Fruit fly (Drosophila melanogaster) whole organism, pupa: ENCODE measurements around the gene Hers.
A peak's percentile ranks its signal among the peaks of the same experiment; 100 is the strongest.

Experiments used
- CG10348 ChIP-seq: fragments of 200-800 bp; sonication (Bioruptor generic); IDR thresholded peaks from 2 replicates; pipeline ENCODE4 v1.3.6; 2022; ENCODE audit warnings: missing biosample characterization, missing genetic modification characterization
- CG12605 ChIP-seq: fragments of 200-800 bp; sonication (Bioruptor generic); IDR thresholded peaks from 2 replicates; pipeline ENCODE4 v1.3.6; 2022; ENCODE audit warnings: missing biosample characterization, missing genetic modification characterization
- CG13204 ChIP-seq: fragments of 200-800 bp; sonication (Bioruptor generic); optimal IDR thresholded peaks from 2 replicates; lab custom pipeline; 2018; ENCODE audit warnings: missing biosample characterization, mild to moderate bottlenecking, missing genetic modification characterization, moderate library complexity
- CG14655 ChIP-seq: fragments of 200-800 bp; sonication (Bioruptor generic); optimal IDR thresholded peaks from 3 replicates; lab custom pipeline; 2017; ENCODE audit warnings: mild to moderate bottlenecking, missing biosample characterization, missing genetic modification reagents, missing genetic modification characterization
- CG15710 ChIP-seq: fragments of 200-800 bp; sonication (Bioruptor generic); optimal IDR thresholded peaks from 2 replicates; lab custom pipeline; 2018; ENCODE audit warnings: missing biosample characterization, mild to moderate bottlenecking, missing genetic modification characterization, moderate library complexity
- CG17806 ChIP-seq: fragments of 200-800 bp; sonication (Bioruptor generic); optimal IDR thresholded peaks from 2 replicates; lab custom pipeline; 2018; ENCODE audit warnings: missing biosample characterization, mild to moderate bottlenecking, missing genetic modification characterization, moderate library complexity
- CG32121 ChIP-seq: fragments of 200-800 bp; sonication (Bioruptor generic); IDR thresholded peaks from 2 replicates; pipeline ENCODE4 v1.3.6; 2022; ENCODE audit warnings: missing biosample characterization, missing genetic modification characterization
- CG34367 ChIP-seq: fragments of 200-800 bp; sonication (Bioruptor generic); optimal IDR thresholded peaks from 2 replicates; lab custom pipeline; 2018; ENCODE audit warnings: missing biosample characterization, mild to moderate bottlenecking, missing genetic modification characterization
- CG4496 ChIP-seq: fragments of 200-800 bp; sonication (Bioruptor generic); IDR thresholded peaks from 3 replicates; pipeline ENCODE4 v1.3.6; 2022; ENCODE audit warnings: missing biosample characterization, missing genetic modification characterization
- CG8159 ChIP-seq: fragments of 200-800 bp; sonication (Bioruptor generic); optimal IDR thresholded peaks from 3 replicates; lab custom pipeline; 2018; ENCODE audit warnings: missing biosample characterization, mild to moderate bottlenecking, missing genetic modification characterization, moderate library complexity
- CG8301 ChIP-seq: fragments of 200-800 bp; sonication (Bioruptor generic); optimal IDR thresholded peaks from 2 replicates; lab custom pipeline; 2018; ENCODE audit warnings: missing biosample characterization, mild to moderate bottlenecking, missing genetic modification characterization
- CG9948 ChIP-seq: fragments of 200-800 bp; sonication (Bioruptor generic); optimal IDR thresholded peaks from 2 replicates; lab custom pipeline; 2018; ENCODE audit warnings: missing biosample characterization, mild to moderate bottlenecking, missing genetic modification characterization, moderate library complexity
- D1 ChIP-seq: fragments of 200-800 bp; sonication (Bioruptor generic); optimal IDR thresholded peaks from 2 replicates; lab custom pipeline; 2018; ENCODE audit warnings: missing biosample characterization, mild to moderate bottlenecking, missing genetic modification characterization, moderate library complexity
- EcR ChIP-seq: fragments of 200-800 bp; sonication (Bioruptor generic); optimal IDR thresholded peaks from 3 replicates; lab custom pipeline; 2019; ENCODE audit warnings: missing biosample characterization, missing genetic modification characterization, mild to moderate bottlenecking, moderate library complexity, missing genetic modification reagents
- Ets98B ChIP-seq: fragments of 200-800 bp; sonication (Bioruptor generic); IDR thresholded peaks from 2 replicates; pipeline ENCODE4 v1.3.6; 2022; ENCODE audit warnings: missing biosample characterization, missing genetic modification characterization
- Pif1A ChIP-seq: fragments of 200-800 bp; sonication (Bioruptor generic); optimal IDR thresholded peaks from 3 replicates; lab custom pipeline; 2016; ENCODE audit warnings: missing biosample characterization, missing genetic modification characterization
- Pif1B ChIP-seq: fragments of 200-800 bp; sonication (Bioruptor generic); optimal IDR thresholded peaks from 3 replicates; lab custom pipeline; 2016; ENCODE audit warnings: missing biosample characterization, missing genetic modification characterization
- Snoo ChIP-seq: fragments of 200-800 bp; sonication (Bioruptor generic); optimal IDR thresholded peaks from 3 replicates; lab custom pipeline; 2017; ENCODE audit warnings: missing biosample characterization, mild to moderate bottlenecking, missing genetic modification characterization, inconsistent platforms
- fd96Ca ChIP-seq: fragments of 200-800 bp; sonication (Bioruptor generic); IDR thresholded peaks from 3 replicates; pipeline ENCODE4 v1.3.6; 2022; ENCODE audit warnings: missing biosample characterization, missing genetic modification characterization
- gl ChIP-seq: fragments of 200-800 bp; sonication (Bioruptor generic); optimal IDR thresholded peaks from 2 replicates; lab custom pipeline; 2018; ENCODE audit warnings: missing biosample characterization, mild to moderate bottlenecking, missing genetic modification characterization
- rn ChIP-seq: fragments of 200-800 bp; sonication (Bioruptor generic); IDR thresholded peaks from 2 replicates; pipeline ENCODE4 v1.3.6; 2022; ENCODE audit warnings: missing biosample characterization, missing genetic modification characterization

Gene Hers

dm6 chrX:19848342-19848793, 17.6 kb upstream of the Hers start:
- TF ChIP-seq CG13204 (peak; percentile 62), fd96Ca (GFP tag; lab: Robert Waterston, UW) (peak; percentile 86), CG8301 (tag; lab: Kevin White, UChicago) (peak; percentile 64), Snoo (tag; lab: Kevin White, UChicago) (peak; percentile 24), EcR (GFP tag; lab: Kevin White, UChicago) (peak; percentile 30), rn (GFP tag; lab: Robert Waterston, UW) (peak; percentile 60; the same call in 1 of the 2 replicates), Pif1A (GFP tag; lab: Kevin White, UChicago) (peak; percentile 40), CG34367 (tag; lab: Kevin White, UChicago) (peak; percentile 36), CG8159 (tag; lab: Kevin White, UChicago) (peak; percentile 57), CG17806 (tag; lab: Kevin White, UChicago) (peak; percentile 48), CG15710 (tag; lab: Kevin White, UChicago) (peak; percentile 35), CG9948 (tag; lab: Kevin White, UChicago) (peak; percentile 48), CG4496 (GFP tag; lab: Robert Waterston, UW) (peak; percentile 86), Pif1B (GFP tag; lab: Kevin White, UChicago) (peak; percentile 53), CG32121 (peak; percentile 71), gl (tag; lab: Kevin White, UChicago) (no peak), Ets98B (GFP tag; lab: Robert Waterston, UW) (peak; percentile 78), D1 (tag; lab: Kevin White, UChicago) (no peak), CG10348 (GFP tag; lab: Robert Waterston, UW) (no peak), CG14655 (peak; percentile 69), CG12605 (peak; percentile 48)
- TF ChIP-seq, all 21 proteins: peak for 18

dm6 chrX:19850503-19851094, 15.3 kb upstream of the Hers start:
- TF ChIP-seq rn (GFP tag; lab: Robert Waterston, UW) (peak; percentile 86), D1 (tag; lab: Kevin White, UChicago) (no peak), gl (tag; lab: Kevin White, UChicago) (peak; percentile 76), Pif1A (GFP tag; lab: Kevin White, UChicago) (peak; percentile 93), CG8301 (tag; lab: Kevin White, UChicago) (peak; percentile 95), Snoo (tag; lab: Kevin White, UChicago) (peak; percentile 82), CG4496 (GFP tag; lab: Robert Waterston, UW) (peak; percentile 98), CG12605 (peak; percentile 91), CG17806 (tag; lab: Kevin White, UChicago) (peak; percentile 93), CG9948 (tag; lab: Kevin White, UChicago) (peak; percentile 93), CG14655 (peak; percentile 96), CG8159 (tag; lab: Kevin White, UChicago) (peak; percentile 89), CG34367 (tag; lab: Kevin White, UChicago) (peak; percentile 89), EcR (GFP tag; lab: Kevin White, UChicago) (no peak), CG15710 (tag; lab: Kevin White, UChicago) (peak; percentile 90), fd96Ca (GFP tag; lab: Robert Waterston, UW) (peak; percentile 81), CG13204 (peak; percentile 64), CG10348 (GFP tag; lab: Robert Waterston, UW) (peak; percentile 55), CG32121 (peak; percentile 94), Pif1B (GFP tag; lab: Kevin White, UChicago) (peak; percentile 85), Ets98B (GFP tag; lab: Robert Waterston, UW) (peak; percentile 93)

dm6 chrX:19851095-19851988, 14.6 kb upstream of the Hers start:
- TF ChIP-seq Ets98B (GFP tag; lab: Robert Waterston, UW) (0 out of 2 replicates have a peak, but pooled peaks have one; percentile 11), CG14655 (no peak), CG4496 (GFP tag; lab: Robert Waterston, UW) (0 out of 3 replicates have a peak, but pooled peaks have one; percentile 13)
- TF ChIP-seq, all 21 proteins: peak for 2

- TF ChIP-seq fd96Ca (GFP tag; lab: Robert Waterston, UW): no peak
- peak; percentile 18; the same call in 1 of the 2 replicates for TF ChIP-seq CG32121
- no peak for TF ChIP-seq CG8159 (tag; lab: Kevin White, UChicago)
- peak; percentile 54; the same call in 2 of the 3 replicates for TF ChIP-seq CG4496 (GFP tag; lab: Robert Waterston, UW)
- no peak for TF ChIP-seq Snoo (tag; lab: Kevin White, UChicago)
Observed at dm6 chrX:19851989-19852307, 14.0 kb upstream of the Hers start, which contains the start of the genes pico and Nup205. Gene pico, minus strand, starts transcription at chrX:19852059. Gene Nup205, plus strand, starts transcription at chrX:19852214.

dm6 chrX:19859331-19859730, 6.6 kb upstream of the Hers start:
- TF ChIP-seq CG4496 (GFP tag; lab: Robert Waterston, UW) (no peak), Ets98B (GFP tag; lab: Robert Waterston, UW) (no peak), CG17806 (tag; lab: Kevin White, UChicago) (no peak), CG32121 (no peak), CG8159 (tag; lab: Kevin White, UChicago) (no peak), CG13204 (no peak), CG10348 (GFP tag; lab: Robert Waterston, UW) (no peak), fd96Ca (GFP tag; lab: Robert Waterston, UW) (no peak), Pif1B (GFP tag; lab: Kevin White, UChicago) (no peak)
